Fruit fly (Drosophila melanogaster) whole organism, adult: ENCODE data around the gene CG14229.

Source experiments
- CG11617 ChIP-seq: fragments of 200-800 bp; sonication (Bioruptor generic); optimal IDR thresholded peaks from 2 replicates; lab custom pipeline; 2017; ENCODE audit warnings: mild to moderate bottlenecking, missing biosample characterization, missing genetic modification reagents, missing genetic modification characterization
- CG12768 ChIP-seq: fragments of 200-800 bp; sonication (Bioruptor generic); optimal IDR thresholded peaks from 2 replicates; lab custom pipeline; 2017; ENCODE audit warnings: missing biosample characterization, missing genetic modification characterization, mild to moderate bottlenecking, moderate library complexity, missing genetic modification reagents
- CG14711 ChIP-seq: fragments of 200-800 bp; sonication (Bioruptor generic); optimal IDR thresholded peaks from 2 replicates; lab custom pipeline; 2018; ENCODE audit warnings: missing biosample characterization, mild to moderate bottlenecking, missing genetic modification characterization, moderate library complexity
- CG1620 ChIP-seq: fragments of 200-800 bp; sonication (Bioruptor generic); optimal IDR thresholded peaks from 2 replicates; lab custom pipeline; 2016; ENCODE audit warnings: missing biosample characterization, missing genetic modification characterization
- CG5204 ChIP-seq: fragments of 200-800 bp; sonication (Bioruptor generic); optimal IDR thresholded peaks from 2 replicates; lab custom pipeline; 2016; ENCODE audit warnings: missing biosample characterization, missing genetic modification characterization
- CG7101 ChIP-seq: fragments of 200-800 bp; sonication (Bioruptor generic); optimal IDR thresholded peaks from 2 replicates; lab custom pipeline; 2018; ENCODE audit warnings: missing biosample characterization, mild to moderate bottlenecking, missing genetic modification characterization, moderate library complexity
- Crg-1 ChIP-seq: fragments of 200-800 bp; sonication (Bioruptor generic); optimal IDR thresholded peaks from 2 replicates; lab custom pipeline; 2016; ENCODE audit warnings: missing biosample characterization, missing genetic modification characterization
- Mnt ChIP-seq: fragments of 200-800 bp; sonication (Bioruptor generic); optimal IDR thresholded peaks from 2 replicates; lab custom pipeline; 2016; ENCODE audit warnings: missing biosample characterization, mild to moderate bottlenecking, missing genetic modification characterization
- cic ChIP-seq: fragments of 200-800 bp; sonication (Bioruptor generic); optimal IDR thresholded peaks from 2 replicates; lab custom pipeline; 2017; ENCODE audit warnings: missing biosample characterization, mild to moderate bottlenecking, missing genetic modification characterization, moderate library complexity
- cnc ChIP-seq, 2 experiments: fragments of >200 bp; optimal IDR thresholded peaks; 2 replicates each; lab custom pipeline; 2017
- kay ChIP-seq: fragments of 200-800 bp; sonication (Bioruptor generic); peaks from one replicate; lab custom pipeline; 2016; ENCODE audit warnings: missing biosample characterization, missing genetic modification characterization, borderline replicate concordance
- ovo ChIP-seq: fragments of 200-800 bp; sonication (Bioruptor generic); optimal IDR thresholded peaks from 2 replicates; lab custom pipeline; 2016; ENCODE audit warnings: missing biosample characterization, missing genetic modification characterization
- tj ChIP-seq: fragments of 200-800 bp; sonication (Bioruptor generic); optimal IDR thresholded peaks from 3 replicates; lab custom pipeline; 2017; ENCODE audit warnings: missing biosample characterization, mild to moderate bottlenecking, missing genetic modification characterization, moderate library complexity
- toe ChIP-seq: fragments of 200-800 bp; sonication (Bioruptor generic); optimal IDR thresholded peaks from 2 replicates; lab custom pipeline; 2016; ENCODE audit warnings: missing biosample characterization, missing genetic modification characterization

- TF ChIP-seq CG11617 (no peak), CG14711 (no peak), tj (GFP tag; lab: Kevin White, UChicago) (no peak), cnc (optimal IDR thresholded peaks at IDR 0.05; lab: Kevin White, UChicago) (no peak), CG7101 (no peak), CG5204 (GFP tag; lab: Kevin White, UChicago) (no peak), CG12768 (no peak), kay (no peak), cic (GFP tag; lab: Kevin White, UChicago) (no peak), toe (no peak), ovo (GFP tag; lab: Kevin White, UChicago) (no peak), Crg-1 (GFP tag; lab: Kevin White, UChicago) (no peak), Mnt (GFP tag; lab: Kevin White, UChicago) (no peak), CG1620 (GFP tag; lab: Kevin White, UChicago) (no peak)
Measured at dm6 chrX:19690050-19690449, 5.0 kb downstream of the CG14229 start.
